Fruit fly (Drosophila melanogaster): ENCODE data around the gene Ect3.

The Ect3 gene

DNA sequence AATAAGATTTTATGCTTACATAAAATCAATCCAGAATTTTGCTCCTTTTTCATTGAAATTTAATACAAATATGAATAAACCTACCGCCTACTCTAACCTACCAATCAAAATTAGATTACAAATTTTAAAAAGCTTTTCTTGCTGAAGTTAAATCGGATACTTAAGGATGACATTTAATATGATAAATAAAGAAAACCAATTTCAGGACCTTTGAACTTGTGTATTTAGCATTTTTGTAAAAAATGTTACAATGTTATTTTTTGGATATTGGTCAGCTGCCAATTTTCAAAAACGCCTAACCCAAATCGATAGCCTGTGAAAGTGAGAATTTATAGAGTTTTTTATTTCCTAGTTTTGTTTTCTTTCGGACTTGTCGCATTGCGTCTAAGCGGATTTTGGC, 50.0 kb downstream of the Ect3 start, which contains the start of gene CG14739:
Gene CG14739, minus strand, starts transcription at position 101 of the 400 bp plus-strand sequence.
- no peak for TF ChIP-seq OdsH (GFP tag; optimal IDR thresholded peaks at IDR 0.05)
- no peak for TF ChIP-seq Ets96B (tag; optimal IDR thresholded peaks at IDR 0.05)

Measured in whole organism, prepupa.